Worm (Caenorhabditis elegans) whole organism, L2 larva: ENCODE data around the gene nep-12.

ENCODE experiments used
- C34F6.9 ChIP-seq: fragments of 150-350 bp; optimal IDR thresholded peaks from 2 replicates; lab custom pipeline; 2014; ENCODE audit warnings: missing biosample characterization, missing genetic modification characterization
- R02D3.7 ChIP-seq: fragments of 150-350 bp; optimal IDR thresholded peaks from 2 replicates; lab custom pipeline; 2014; ENCODE audit warnings: missing biosample characterization, missing genetic modification characterization
- Y55F3AM.14 ChIP-seq: fragments of 200-800 bp; sonication (Bioruptor generic); optimal IDR thresholded peaks from 2 replicates; lab custom pipeline; 2018; ENCODE audit warnings: mild to moderate bottlenecking, missing genetic modification characterization, missing compliant biosample characterization
- ZK546.5 ChIP-seq: sonication (generic microtip); optimal IDR thresholded peaks from 2 replicates; lab custom pipeline; 2017; ENCODE audit warnings: missing biosample characterization, missing genetic modification characterization
- alr-1 ChIP-seq: fragments of 150-350 bp; optimal IDR thresholded peaks from 2 replicates; lab custom pipeline; 2014; ENCODE audit warnings: missing biosample characterization, missing genetic modification characterization
- aly-2 ChIP-seq: fragments of 150-350 bp; optimal IDR thresholded peaks from 2 replicates; lab custom pipeline; 2014; ENCODE audit warnings: missing biosample characterization, missing genetic modification characterization
- blmp-1 ChIP-seq: sonication (generic microtip); optimal IDR thresholded peaks from 2 replicates; lab custom pipeline; 2017; ENCODE audit warnings: missing genetic modification characterization, mild to moderate bottlenecking, missing compliant biosample characterization, antibody characterized with exemption, moderate library complexity; ENCODE audit not compliant: insufficient read depth
- ceh-82 ChIP-seq: fragments of 150-350 bp; optimal IDR thresholded peaks from 2 replicates; lab custom pipeline; 2014; ENCODE audit warnings: missing biosample characterization, missing genetic modification characterization
- crh-2 ChIP-seq: sonication (generic microtip); optimal IDR thresholded peaks from 2 replicates; lab custom pipeline; 2017; ENCODE audit warnings: missing biosample characterization, missing genetic modification characterization
- dmd-4 ChIP-seq: sonication (generic microtip); optimal IDR thresholded peaks from 2 replicates; lab custom pipeline; 2017; ENCODE audit warnings: missing biosample characterization, missing genetic modification characterization
- egl-27 ChIP-seq: sonication (generic microtip); optimal IDR thresholded peaks from 3 replicates; lab custom pipeline; 2017; ENCODE audit warnings: missing biosample characterization, missing genetic modification reagents, missing genetic modification characterization
- elt-1 ChIP-seq: fragments of 150-350 bp; optimal IDR thresholded peaks from 2 replicates; lab custom pipeline; 2014; ENCODE audit warnings: missing biosample characterization, missing genetic modification characterization
- elt-3 ChIP-seq: sonication (generic microtip); optimal IDR thresholded peaks from 2 replicates; lab custom pipeline; 2017; ENCODE audit warnings: missing biosample characterization, missing genetic modification characterization
- lin-11 ChIP-seq: fragments of 150-350 bp; sonication (generic microtip); optimal IDR thresholded peaks from 2 replicates; lab custom pipeline; 2014; ENCODE audit warnings: missing biosample characterization, missing genetic modification characterization, inconsistent platforms, mixed read lengths
- lin-13 ChIP-seq: fragments of 150-350 bp; optimal IDR thresholded peaks from 2 replicates; lab custom pipeline; 2014; ENCODE audit warnings: missing biosample characterization, missing genetic modification reagents, missing genetic modification characterization
- lin-39 ChIP-seq: fragments of 150-350 bp; optimal IDR thresholded peaks from 2 replicates; lab custom pipeline; 2014; ENCODE audit warnings: missing biosample characterization, missing genetic modification reagents, missing genetic modification characterization
- mdl-1 ChIP-seq, 2 experiments: fragments of 150-350 bp in 1 of 2; sonication (generic microtip) in 1 of 2; optimal IDR thresholded peaks; 2 replicates each; lab custom pipeline; 2017; ENCODE audit warnings: missing biosample characterization in 2 of 2, missing genetic modification characterization in 2 of 2
- nhr-10 ChIP-seq: sonication (generic microtip); optimal IDR thresholded peaks from 2 replicates; lab custom pipeline; 2017; ENCODE audit warnings: missing biosample characterization, missing genetic modification characterization
- nhr-12 ChIP-seq: fragments of 150-350 bp; optimal IDR thresholded peaks from 2 replicates; lab custom pipeline; 2014; ENCODE audit warnings: missing biosample characterization, missing genetic modification characterization
- nhr-129 ChIP-seq: fragments of 150-350 bp; optimal IDR thresholded peaks from 2 replicates; lab custom pipeline; 2014; ENCODE audit warnings: missing biosample characterization, missing genetic modification characterization
- nhr-21 ChIP-seq: fragments of 150-350 bp; optimal IDR thresholded peaks from 2 replicates; lab custom pipeline; 2014; ENCODE audit warnings: missing biosample characterization, missing genetic modification characterization
- nhr-23 ChIP-seq: fragments of 150-350 bp; optimal IDR thresholded peaks from 2 replicates; lab custom pipeline; 2014; ENCODE audit warnings: missing biosample characterization, missing genetic modification reagents, missing genetic modification characterization
- nhr-237 ChIP-seq: fragments of 150-350 bp; optimal IDR thresholded peaks from 2 replicates; lab custom pipeline; 2014; ENCODE audit warnings: missing biosample characterization, missing genetic modification characterization
- nhr-25 ChIP-seq: fragments of 150-350 bp; sonication (generic microtip); optimal IDR thresholded peaks from 3 replicates; lab custom pipeline; 2014; ENCODE audit warnings: missing biosample characterization, missing genetic modification characterization
- nhr-6 ChIP-seq: fragments of 150-350 bp; optimal IDR thresholded peaks from 2 replicates; lab custom pipeline; 2014; ENCODE audit warnings: missing biosample characterization, missing genetic modification characterization
- nhr-77 ChIP-seq: fragments of 150-350 bp; optimal IDR thresholded peaks from 2 replicates; lab custom pipeline; 2014; ENCODE audit warnings: missing biosample characterization, missing genetic modification characterization
- sem-4 ChIP-seq: fragments of 150-350 bp; optimal IDR thresholded peaks from 2 replicates; lab custom pipeline; 2014; ENCODE audit warnings: missing biosample characterization, missing genetic modification reagents, missing genetic modification characterization
- sma-3 ChIP-seq: sonication (generic microtip); optimal IDR thresholded peaks from 2 replicates; lab custom pipeline; 2016; ENCODE audit warnings: missing genetic modification reagents, missing genetic modification characterization, missing compliant biosample characterization
- sma-9 ChIP-seq, 2 experiments: fragments of 150-350 bp in 1 of 2; sonication (generic microtip) in 1 of 2; optimal IDR thresholded peaks; 2 replicates each; lab custom pipeline; 2014 to 2016; ENCODE audit warnings: missing genetic modification characterization in 2 of 2, mild to moderate bottlenecking in 1 of 2, missing biosample characterization in 1 of 2, missing compliant biosample characterization in 1 of 2, missing genetic modification reagents in 1 of 2, moderate library complexity in 1 of 2
- snpc-4 ChIP-seq: fragments of 150-350 bp; optimal IDR thresholded peaks from 2 replicates; lab custom pipeline; 2014; ENCODE audit warnings: missing biosample characterization, missing genetic modification characterization
- unc-39 ChIP-seq: fragments of 150-350 bp; optimal IDR thresholded peaks from 2 replicates; lab custom pipeline; 2014; ENCODE audit warnings: missing biosample characterization, missing genetic modification characterization
- unc-55 ChIP-seq: fragments of 150-350 bp; sonication (generic microtip); optimal IDR thresholded peaks from 3 replicates; lab custom pipeline; 2014; ENCODE audit warnings: missing biosample characterization, missing genetic modification reagents, missing genetic modification characterization
- unc-62 ChIP-seq: fragments of 150-350 bp; optimal IDR thresholded peaks from 2 replicates; lab custom pipeline; 2014; ENCODE audit warnings: missing biosample characterization, missing genetic modification reagents, missing genetic modification characterization
- zag-1 ChIP-seq: fragments of 150-350 bp; optimal IDR thresholded peaks from 2 replicates; lab custom pipeline; 2014; ENCODE audit warnings: missing biosample characterization, missing genetic modification characterization
- ztf-1 ChIP-seq: fragments of 200-800 bp; sonication (Bioruptor generic); conservative IDR thresholded peaks from 2 replicates; pipeline ENCODE4 v1.3.6; 2022; ENCODE audit warnings: missing genetic modification characterization, missing compliant biosample characterization
- ztf-11 ChIP-seq: sonication (generic microtip); optimal IDR thresholded peaks from 2 replicates; lab custom pipeline; 2017; ENCODE audit warnings: missing biosample characterization, missing genetic modification characterization
- ztf-4 ChIP-seq: fragments of 150-350 bp; optimal IDR thresholded peaks from 2 replicates; lab custom pipeline; 2014; ENCODE audit warnings: missing biosample characterization, missing genetic modification characterization

Gene nep-12

DNA sequence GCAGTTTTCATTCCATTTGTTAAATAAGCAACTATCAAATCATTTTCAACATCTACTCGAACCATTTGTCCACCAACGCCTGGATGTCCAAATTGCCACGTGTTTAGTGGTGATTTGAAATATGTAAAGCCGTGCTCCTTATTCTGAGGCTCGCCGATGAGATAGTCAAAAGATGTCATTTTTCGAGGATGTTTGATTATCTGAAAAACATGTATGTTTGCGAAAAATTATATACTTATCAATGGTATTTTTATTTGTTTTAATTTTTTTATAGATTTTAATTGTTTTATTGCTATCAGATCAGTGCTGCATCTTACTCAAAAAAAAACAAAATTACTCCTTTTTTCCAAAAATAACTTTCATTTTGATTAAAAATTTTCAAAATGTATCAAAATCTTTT lies 34.4 kb upstream of the nep-12 start:
- no peak for TF ChIP-seq nhr-77 (tag; lab: Kevin White, UChicago)
- TF ChIP-seq nhr-10 (tag; lab: Kevin White, UChicago): no peak
- TF ChIP-seq lin-39 (tag; lab: Kevin White, UChicago): no peak
- TF ChIP-seq elt-1 (tag; lab: Kevin White, UChicago): no peak
- no peak for TF ChIP-seq nhr-25 (tag; lab: Kevin White, UChicago)
- TF ChIP-seq Y55F3AM.14 (GFP tag; lab: Kevin White, UChicago): no peak
- no peak for TF ChIP-seq dmd-4 (tag; lab: Kevin White, UChicago)
- no peak for TF ChIP-seq alr-1 (tag; lab: Kevin White, UChicago)
- no peak for TF ChIP-seq ceh-82 (tag; lab: Kevin White, UChicago)
- no peak for TF ChIP-seq R02D3.7 (tag; lab: Kevin White, UChicago)
- no peak for TF ChIP-seq ztf-4 (tag; lab: Kevin White, UChicago)
- no peak for TF ChIP-seq sma-3 (GFP tag; lab: Kevin White, UChicago)
- TF ChIP-seq elt-3 (tag; lab: Kevin White, UChicago): no peak
- TF ChIP-seq nhr-6 (tag; lab: Kevin White, UChicago): no peak
- TF ChIP-seq C34F6.9 (tag; lab: Kevin White, UChicago): no peak
- TF ChIP-seq, all 48 proteins: peak for 0

DNA sequence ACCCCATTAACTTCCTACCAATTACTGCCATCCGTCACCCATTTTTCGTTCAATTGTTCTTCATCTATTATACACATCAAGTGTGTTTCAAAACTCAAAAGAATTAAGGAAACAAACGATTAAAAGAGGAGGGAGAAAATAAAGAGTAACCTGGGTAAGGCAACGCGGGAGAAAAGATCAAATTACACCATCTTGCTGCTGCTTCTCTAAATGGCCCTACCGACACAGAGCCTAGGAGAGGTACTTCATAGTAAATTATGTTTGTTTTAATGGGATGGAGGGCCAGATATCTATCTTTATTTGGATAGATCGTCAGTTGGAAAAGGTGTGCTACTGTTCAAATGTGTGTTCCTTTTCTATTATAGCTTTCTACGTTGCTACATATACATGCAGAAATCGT lies 31.0 kb upstream of the nep-12 start:
- TF ChIP-seq sem-4 (tag; lab: Kevin White, UChicago) (no peak), aly-2 (tag; lab: Kevin White, UChicago) (no peak), ztf-11 (no peak), zag-1 (no peak), blmp-1 (tag; lab: Kevin White, UChicago) (no peak), elt-1 (tag; lab: Kevin White, UChicago) (no peak), ztf-1 (GFP tag; lab: Robert Waterston, UW) (no peak), nhr-12 (tag; lab: Kevin White, UChicago) (no peak), mdl-1 (tag; optimal IDR thresholded peaks at IDR 0.05; lab: Kevin White, UChicago) (no peak), nhr-23 (tag; lab: Kevin White, UChicago) (no peak), nhr-21 (tag; lab: Kevin White, UChicago) (no peak), unc-39 (tag; lab: Kevin White, UChicago) (no peak), ztf-4 (tag; lab: Kevin White, UChicago) (no peak), unc-55 (no peak), ZK546.5 (tag; lab: Kevin White, UChicago) (no peak), nhr-25 (tag; lab: Kevin White, UChicago) (no peak), dmd-4 (tag; lab: Kevin White, UChicago) (no peak), lin-11 (no peak), sma-3 (GFP tag; lab: Kevin White, UChicago) (no peak), ceh-82 (tag; lab: Kevin White, UChicago) (no peak)
- TF ChIP-seq, all 48 proteins: peak for 0

DNA sequence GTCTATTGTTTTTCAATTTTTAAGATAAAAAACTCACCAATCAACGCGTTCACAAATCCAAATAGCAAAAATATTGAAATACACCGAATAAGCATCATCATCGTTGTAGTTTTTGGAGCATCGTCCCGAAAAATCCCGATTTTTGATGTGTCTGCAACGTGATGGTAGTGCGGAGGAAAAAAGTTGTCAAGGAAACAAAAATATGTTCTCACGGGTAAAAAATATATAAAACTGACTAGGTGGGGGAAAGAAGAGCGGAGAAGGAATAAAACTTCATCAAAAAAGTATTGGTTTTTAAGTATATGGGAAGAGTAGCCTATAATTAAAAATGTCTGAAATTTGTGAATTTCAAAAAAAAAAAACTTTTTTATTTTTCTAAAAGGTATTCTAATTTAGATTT lies 27.6 kb upstream of the nep-12 start, which contains the start of gene rig-6:
TSS of gene rig-6 (minus strand) at position 101 of the 400 bp plus-strand sequence.
- no peak for TF ChIP-seq unc-55
- TF ChIP-seq lin-13: no peak
- no peak for TF ChIP-seq aly-2 (tag; lab: Kevin White, UChicago)
- TF ChIP-seq egl-27 (tag; lab: Kevin White, UChicago): no peak
- TF ChIP-seq R02D3.7 (tag; lab: Kevin White, UChicago): no peak
- no peak for TF ChIP-seq alr-1 (tag; lab: Kevin White, UChicago)
- no peak for TF ChIP-seq unc-62
- no peak for TF ChIP-seq ZK546.5 (tag; lab: Kevin White, UChicago)
- TF ChIP-seq ceh-82 (tag; lab: Kevin White, UChicago): no peak

ce11 chrII:4806726-4807125 lies 22.4 kb upstream of the nep-12 start:
- TF ChIP-seq nhr-12 (tag; lab: Kevin White, UChicago): no peak
- TF ChIP-seq lin-13: no peak
- no peak for TF ChIP-seq nhr-25 (tag; lab: Kevin White, UChicago)
- TF ChIP-seq sma-9 (GFP tag; optimal IDR thresholded peaks at IDR 0.05; lab: Kevin White, UChicago): peak; percentile 11
- no peak for TF ChIP-seq sma-9 (tag; optimal IDR thresholded peaks at IDR 0.05; lab: Kevin White, UChicago)
- no peak for TF ChIP-seq nhr-237 (tag; lab: Kevin White, UChicago)
- peak; percentile 7 for TF ChIP-seq nhr-129 (tag; lab: Kevin White, UChicago)
- TF ChIP-seq crh-2 (tag; lab: Kevin White, UChicago): peak; percentile 55
- TF ChIP-seq blmp-1 (tag; lab: Kevin White, UChicago): no peak
- no peak for TF ChIP-seq ztf-4 (tag; lab: Kevin White, UChicago)
- no peak for TF ChIP-seq snpc-4
